Fruit fly (Drosophila melanogaster) whole organism, embryonic: ENCODE measurements around the gene CG15014.

Source experiments
- CG10366 ChIP-seq: fragments of 200-800 bp; sonication (Bioruptor generic); IDR thresholded peaks from 2 replicates; pipeline ENCODE4 v1.3.6; 2022; ENCODE audit warnings: missing biosample characterization, missing genetic modification characterization
- CG12769 ChIP-seq: fragments of 200-800 bp; sonication (Bioruptor generic); optimal IDR thresholded peaks from 2 replicates; lab custom pipeline; 2019; ENCODE audit warnings: missing biosample characterization, mild to moderate bottlenecking, missing genetic modification characterization, moderate library complexity
- CG15601 ChIP-seq: fragments of 200-800 bp; sonication (Bioruptor generic); optimal IDR thresholded peaks from 3 replicates; lab custom pipeline; 2019; ENCODE audit warnings: missing biosample characterization, mild to moderate bottlenecking, missing genetic modification characterization, moderate library complexity
- CG1603 ChIP-seq: fragments of 200-800 bp; sonication (Bioruptor generic); optimal IDR thresholded peaks from 2 replicates; lab custom pipeline; 2019; ENCODE audit warnings: missing biosample characterization, mild to moderate bottlenecking, missing genetic modification characterization, moderate library complexity
- CG17385 ChIP-seq: fragments of 200-800 bp; sonication (Bioruptor generic); optimal IDR thresholded peaks from 3 replicates; lab custom pipeline; 2018; ENCODE audit warnings: missing biosample characterization, mild to moderate bottlenecking, missing genetic modification characterization
- CG17612 ChIP-seq: fragments of 200-800 bp; sonication (Bioruptor generic); IDR thresholded peaks from 2 replicates; pipeline ENCODE4 v1.3.6; 2022; ENCODE audit warnings: missing biosample characterization, missing genetic modification characterization
- CG2116 ChIP-seq: fragments of 200-800 bp; sonication (Bioruptor generic); optimal IDR thresholded peaks from 3 replicates; lab custom pipeline; 2018; ENCODE audit warnings: missing biosample characterization, mild to moderate bottlenecking, missing genetic modification characterization
- CG30020 ChIP-seq: fragments of 200-800 bp; optimal IDR thresholded peaks from 2 replicates; lab custom pipeline; 2019; ENCODE audit warnings: missing biosample characterization, mild to moderate bottlenecking, missing genetic modification characterization, moderate library complexity
- CG34422 ChIP-seq: fragments of 200-800 bp; sonication (Bioruptor generic); IDR thresholded peaks from 3 replicates; pipeline ENCODE4 v1.3.6; 2022; ENCODE audit warnings: missing biosample characterization, missing genetic modification characterization
- CG4404 ChIP-seq: fragments of 200-800 bp; sonication (Bioruptor generic); IDR thresholded peaks from 2 replicates; pipeline ENCODE4 v1.3.6; 2022; ENCODE audit warnings: missing biosample characterization, missing genetic modification characterization
- CG4617 ChIP-seq: fragments of 200-800 bp; sonication (Bioruptor generic); optimal IDR thresholded peaks from 3 replicates; lab custom pipeline; 2016; ENCODE audit warnings: missing biosample characterization, missing genetic modification characterization, borderline replicate concordance
- CG5245 ChIP-seq: fragments of 200-800 bp; sonication (Bioruptor generic); optimal IDR thresholded peaks from 3 replicates; lab custom pipeline; 2016; ENCODE audit warnings: missing biosample characterization, missing genetic modification characterization
- CG7786 ChIP-seq: fragments of 200-800 bp; sonication (Bioruptor generic); optimal IDR thresholded peaks from 2 replicates; lab custom pipeline; 2016; ENCODE audit warnings: missing biosample characterization, missing genetic modification characterization
- Dip3 ChIP-seq: fragments of 200-800 bp; sonication (Bioruptor generic); optimal IDR thresholded peaks from 3 replicates; lab custom pipeline; 2016; ENCODE audit warnings: missing biosample characterization, missing genetic modification characterization
- ERR ChIP-seq: fragments of 200-800 bp; sonication (Bioruptor generic); optimal IDR thresholded peaks from 2 replicates; lab custom pipeline; 2016; ENCODE audit warnings: missing biosample characterization, missing genetic modification characterization
- Elba2 ChIP-seq: fragments of 200-800 bp; sonication (Bioruptor generic); optimal IDR thresholded peaks from 3 replicates; lab custom pipeline; 2016; ENCODE audit warnings: missing biosample characterization, missing genetic modification characterization
- Ets65A ChIP-seq: fragments of 200-800 bp; sonication (Bioruptor generic); peaks from one replicate; lab custom pipeline; 2016; ENCODE audit warnings: missing biosample characterization, missing genetic modification characterization
- Fer1 ChIP-seq: fragments of 200-800 bp; sonication (Bioruptor generic); optimal IDR thresholded peaks from 2 replicates; lab custom pipeline; 2017; ENCODE audit warnings: missing biosample characterization, mild to moderate bottlenecking, missing genetic modification characterization
- HmgZ ChIP-seq: fragments of 200-800 bp; sonication (Bioruptor generic); optimal IDR thresholded peaks from 2 replicates; lab custom pipeline; 2018; ENCODE audit warnings: missing biosample characterization, mild to moderate bottlenecking, missing genetic modification characterization
- Hmx ChIP-seq: fragments of 200-800 bp; sonication (Bioruptor generic); optimal IDR thresholded peaks from 2 replicates; lab custom pipeline; 2016; ENCODE audit warnings: missing biosample characterization, missing genetic modification characterization
- Kr ChIP-seq: fragments of 200-800 bp; sonication (Bioruptor generic); optimal IDR thresholded peaks from 2 replicates; lab custom pipeline; 2017; ENCODE audit warnings: missing biosample characterization, mild to moderate bottlenecking, missing genetic modification characterization
- MBD-R2 ChIP-seq: fragments of 200-800 bp; sonication (Bioruptor generic); IDR thresholded peaks from 2 replicates; pipeline ENCODE4 v1.3.6; 2022; ENCODE audit warnings: missing biosample characterization, missing genetic modification characterization
- MESR4 ChIP-seq: fragments of 200-800 bp; sonication (Bioruptor generic); optimal IDR thresholded peaks from 2 replicates; lab custom pipeline; 2018; ENCODE audit warnings: missing biosample characterization, mild to moderate bottlenecking, missing genetic modification characterization, moderate library complexity
- bab2 ChIP-seq: fragments of 200-800 bp; sonication (Bioruptor generic); optimal IDR thresholded peaks from 2 replicates; lab custom pipeline; 2016; ENCODE audit warnings: missing biosample characterization, missing genetic modification characterization
- cwo ChIP-seq: fragments of 200-800 bp; sonication (Bioruptor generic); optimal IDR thresholded peaks from 3 replicates; lab custom pipeline; 2017; ENCODE audit warnings: missing biosample characterization, missing genetic modification characterization, mild to moderate bottlenecking, moderate library complexity, missing genetic modification reagents
- danr ChIP-seq: fragments of 200-800 bp; sonication (Bioruptor generic); IDR thresholded peaks from 2 replicates; pipeline ENCODE4 v1.3.6; 2022; ENCODE audit warnings: missing biosample characterization, missing genetic modification characterization
- disco-r ChIP-seq: fragments of 200-800 bp; sonication (Bioruptor generic); optimal IDR thresholded peaks from 2 replicates; lab custom pipeline; 2016; ENCODE audit warnings: missing biosample characterization, missing genetic modification characterization
- dm ChIP-seq: fragments of 200-800 bp; sonication (Bioruptor generic); optimal IDR thresholded peaks from 3 replicates; lab custom pipeline; 2016; ENCODE audit warnings: missing biosample characterization, missing genetic modification characterization
- fd96Cb ChIP-seq: fragments of 200-800 bp; sonication (Bioruptor generic); optimal IDR thresholded peaks from 2 replicates; lab custom pipeline; 2018; ENCODE audit warnings: missing biosample characterization, mild to moderate bottlenecking, missing genetic modification characterization, moderate library complexity
- fu2 ChIP-seq: fragments of 200-800 bp; sonication (Bioruptor generic); optimal IDR thresholded peaks from 2 replicates; lab custom pipeline; 2016; ENCODE audit warnings: missing biosample characterization, missing genetic modification characterization
- gsb ChIP-seq: fragments of 200-800 bp; sonication (Bioruptor generic); IDR thresholded peaks from 2 replicates; pipeline ENCODE4 v1.3.6; 2022; ENCODE audit warnings: missing biosample characterization, missing genetic modification characterization
- jumu ChIP-seq: fragments of 200-800 bp; sonication (Bioruptor generic); optimal IDR thresholded peaks from 3 replicates; lab custom pipeline; 2016; ENCODE audit warnings: missing biosample characterization, missing genetic modification characterization
- knrl ChIP-seq: fragments of 200-800 bp; sonication (Bioruptor generic); IDR thresholded peaks from 3 replicates; pipeline ENCODE4 v1.3.6; 2022; ENCODE audit warnings: missing biosample characterization, missing genetic modification characterization; ENCODE audit not compliant: partially characterized antibody
- nom ChIP-seq: fragments of 200-800 bp; sonication (Bioruptor generic); optimal IDR thresholded peaks from 2 replicates; lab custom pipeline; 2017; ENCODE audit warnings: missing biosample characterization, missing genetic modification characterization, mild to moderate bottlenecking, moderate library complexity, missing genetic modification reagents
- org-1 ChIP-seq: fragments of 200-800 bp; sonication (Bioruptor generic); optimal IDR thresholded peaks from 2 replicates; lab custom pipeline; 2017; ENCODE audit warnings: missing biosample characterization, missing genetic modification characterization
- pfk ChIP-seq: fragments of 200-800 bp; sonication (Bioruptor generic); optimal IDR thresholded peaks from 2 replicates; lab custom pipeline; 2018; ENCODE audit warnings: missing biosample characterization, mild to moderate bottlenecking, missing genetic modification characterization, moderate library complexity
- sens ChIP-seq: fragments of 200-800 bp; sonication (Bioruptor generic); peaks from one replicate; lab custom pipeline; 2016; ENCODE audit warnings: missing biosample characterization, missing genetic modification characterization
- sisA ChIP-seq: fragments of 200-800 bp; sonication (Bioruptor generic); IDR thresholded peaks from 2 replicates; pipeline ENCODE4 v1.3.6; 2022; ENCODE audit warnings: missing biosample characterization, missing genetic modification characterization
- stwl ChIP-seq: fragments of 200-800 bp; sonication (Bioruptor generic); optimal IDR thresholded peaks from 3 replicates; lab custom pipeline; 2018; ENCODE audit warnings: missing biosample characterization, mild to moderate bottlenecking, missing genetic modification characterization, moderate library complexity
- sug ChIP-seq: fragments of 200-800 bp; optimal IDR thresholded peaks from 2 replicates; lab custom pipeline; 2019; ENCODE audit warnings: missing biosample characterization, mild to moderate bottlenecking, missing genetic modification characterization, moderate library complexity
- tin ChIP-seq: fragments of 200-800 bp; sonication (Bioruptor generic); optimal IDR thresholded peaks from 3 replicates; lab custom pipeline; 2016; ENCODE audit warnings: missing biosample characterization, missing genetic modification characterization
- ttk ChIP-seq: fragments of 200-800 bp; sonication (Bioruptor generic); IDR thresholded peaks from 2 replicates; pipeline ENCODE4 v2.1.2; 2022; ENCODE audit warnings: missing biosample characterization, missing genetic modification characterization
- vnd ChIP-seq: fragments of 200-800 bp; sonication (Bioruptor generic); IDR thresholded peaks from 3 replicates; pipeline ENCODE4 v1.3.6; 2022; ENCODE audit warnings: missing biosample characterization, missing genetic modification characterization; ENCODE audit not compliant: partially characterized antibody
- zf30C ChIP-seq: fragments of 200-800 bp; sonication (Bioruptor generic); optimal IDR thresholded peaks from 3 replicates; lab custom pipeline; 2018; ENCODE audit warnings: missing biosample characterization, mild to moderate bottlenecking, missing genetic modification characterization

CG15014 gene

DNA sequence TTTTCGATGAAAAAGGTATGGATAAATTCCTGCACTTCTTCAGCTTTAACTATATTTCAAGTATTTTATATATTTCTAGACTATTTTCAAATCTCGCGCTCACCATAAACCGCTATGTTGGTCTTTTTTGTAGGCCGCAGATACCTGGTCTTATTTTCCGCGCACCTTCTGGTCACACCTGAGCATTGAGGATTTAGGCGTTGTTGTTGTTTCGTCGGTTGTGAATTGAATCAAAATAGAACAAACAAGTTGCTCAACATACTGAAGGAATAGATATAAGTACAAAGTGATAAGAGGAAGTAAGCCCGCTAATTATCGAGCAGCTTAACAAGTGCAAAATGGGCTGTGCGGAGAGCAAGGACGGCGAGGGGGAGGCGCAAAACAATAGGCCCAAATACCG, 44.3 kb downstream of the CG15014 start, which contains the start of gene Ctl1 (continued):
- TF ChIP-seq zf30C (GFP tag; lab: Kevin White, UChicago) (no peak), CG30020 (tag; lab: Kevin White, UChicago) (no peak), ERR (GFP tag; lab: Kevin White, UChicago) (no peak), tin (GFP tag; lab: Kevin White, UChicago) (no peak), CG34422 (GFP tag; lab: Robert Waterston, UW) (peak; percentile 26; the same call in 1 of the 3 replicates), CG4404 (GFP tag; lab: Robert Waterston, UW) (no peak), CG5245 (GFP tag; lab: Kevin White, UChicago) (no peak), sens (GFP tag; lab: Kevin White, UChicago) (peak; percentile 84), CG1603 (peak; percentile 24), sug (tag; lab: Kevin White, UChicago) (no peak), CG17385 (GFP tag; lab: Kevin White, UChicago) (no peak), knrl (GFP tag; lab: Robert Waterston, UW) (no peak), CG7786 (GFP tag; lab: Kevin White, UChicago) (no peak), pfk (GFP tag; lab: Kevin White, UChicago) (no peak), vnd (no peak), bab2 (GFP tag; lab: Kevin White, UChicago) (no peak), fd96Cb (tag; lab: Kevin White, UChicago) (no peak), Dip3 (GFP tag; lab: Kevin White, UChicago) (no peak), CG10366 (no peak), Elba2 (GFP tag; lab: Kevin White, UChicago) (no peak), Hmx (GFP tag; lab: Kevin White, UChicago) (no peak), sisA (GFP tag; lab: Robert Waterston, UW) (no peak), CG12769 (tag; lab: Kevin White, UChicago) (no peak), nom (no peak), disco-r (GFP tag; lab: Kevin White, UChicago) (no peak), org-1 (GFP tag; lab: Kevin White, UChicago) (no peak), jumu (GFP tag; lab: Kevin White, UChicago) (no peak), CG17612 (no peak), MBD-R2 (peak; percentile 43; the same call in 1 of the 2 replicates), Kr (GFP tag; lab: Kevin White, UChicago) (no peak), fu2 (GFP tag; lab: Kevin White, UChicago) (no peak), HmgZ (tag; lab: Kevin White, UChicago) (peak; percentile 31), MESR4 (GFP tag; lab: Kevin White, UChicago) (peak; percentile 34), stwl (tag; lab: Kevin White, UChicago) (peak; percentile 43), gsb (GFP tag; lab: Robert Waterston, UW) (no peak), CG15601 (peak; percentile 20), CG4617 (peak; percentile 43), Ets65A (no peak), Fer1 (GFP tag; lab: Kevin White, UChicago) (no peak), ttk (GFP tag; lab: Robert Waterston, UW) (no peak), cwo (no peak), CG2116 (GFP tag; lab: Kevin White, UChicago) (peak; percentile 11), dm (GFP tag; lab: Kevin White, UChicago) (no peak), danr (no peak)
